Worm (Caenorhabditis elegans): ENCODE results near the gene F26A1.9.

F26A1.9 gene

DNA sequence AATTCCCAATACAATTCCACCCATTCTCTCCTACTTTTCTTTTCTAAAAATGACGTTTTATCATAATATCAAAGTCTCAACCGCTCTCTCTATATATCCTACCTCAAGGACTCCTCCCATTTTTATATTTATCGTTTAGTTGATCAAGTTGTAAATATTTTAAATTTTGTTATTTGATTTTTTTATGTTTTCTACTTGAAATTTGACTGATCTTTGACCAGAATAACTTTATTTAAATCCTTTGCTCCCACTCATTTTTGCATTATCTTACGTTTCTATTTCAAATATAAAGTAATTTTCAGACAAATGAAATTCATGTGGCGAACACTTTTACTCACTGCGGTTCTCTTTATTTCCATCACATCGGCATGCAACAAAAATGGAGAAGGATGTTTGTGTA, 8.1 kb upstream of the F26A1.9 start, which contains the start of the genes acbp-7 and F26A1.19:
TSS of gene acbp-7 (plus strand) at position 301 of the 400 bp plus-strand sequence.
TSS of gene F26A1.19 (plus strand) at position 303 of the 400 bp plus-strand sequence.
- no peak for TF ChIP-seq T23F11.4 (GFP tag; optimal IDR thresholded peaks at IDR 0.05)
- no peak for TF ChIP-seq hlh-15 (tag; optimal IDR thresholded peaks at IDR 0.05)
- no peak for TF ChIP-seq odd-2 (tag; optimal IDR thresholded peaks at IDR 0.05)
- TF ChIP-seq hlh-30 (tag; optimal IDR thresholded peaks at IDR 0.05; ENCODE audit: insufficient read depth) = no peak
- no peak for TF ChIP-seq mec-3 (tag; optimal IDR thresholded peaks at IDR 0.05; ENCODE audit: borderline replicate concordance)
- TF ChIP-seq unc-3 (GFP tag; conservative IDR thresholded peaks at IDR 0.05) = no peak
- no peak for TF ChIP-seq unc-3 (tag; optimal IDR thresholded peaks at IDR 0.05)
- no peak for TF ChIP-seq ceh-9 (tag; optimal IDR thresholded peaks at IDR 0.05)
- no peak for TF ChIP-seq ref-2 (tag; optimal IDR thresholded peaks at IDR 0.05)
- TF ChIP-seq ceh-6 (GFP tag; optimal IDR thresholded peaks at IDR 0.05) = no peak
- no peak for TF ChIP-seq ets-4 (tag; optimal IDR thresholded peaks at IDR 0.05)
- TF ChIP-seq sox-2 (GFP tag; IDR thresholded peaks at IDR 0.05) = no peak
- TF ChIP-seq pat-9 (tag; optimal IDR thresholded peaks at IDR 0.05) = no peak
- TF ChIP-seq pag-3 (tag; optimal IDR thresholded peaks at IDR 0.05; ENCODE audit: borderline replicate concordance) = no peak
- no peak for TF ChIP-seq fkh-10 (GFP tag; optimal IDR thresholded peaks at IDR 0.05)
- TF ChIP-seq npax-4 (tag; optimal IDR thresholded peaks at IDR 0.05) = no peak
- no peak for TF ChIP-seq pax-1 (tag; optimal IDR thresholded peaks at IDR 0.05)
- no peak for TF ChIP-seq F13H6.1 (tag; optimal IDR thresholded peaks at IDR 0.05)
- TF ChIP-seq syd-9 (tag; optimal IDR thresholded peaks at IDR 0.05) = no peak

DNA sequence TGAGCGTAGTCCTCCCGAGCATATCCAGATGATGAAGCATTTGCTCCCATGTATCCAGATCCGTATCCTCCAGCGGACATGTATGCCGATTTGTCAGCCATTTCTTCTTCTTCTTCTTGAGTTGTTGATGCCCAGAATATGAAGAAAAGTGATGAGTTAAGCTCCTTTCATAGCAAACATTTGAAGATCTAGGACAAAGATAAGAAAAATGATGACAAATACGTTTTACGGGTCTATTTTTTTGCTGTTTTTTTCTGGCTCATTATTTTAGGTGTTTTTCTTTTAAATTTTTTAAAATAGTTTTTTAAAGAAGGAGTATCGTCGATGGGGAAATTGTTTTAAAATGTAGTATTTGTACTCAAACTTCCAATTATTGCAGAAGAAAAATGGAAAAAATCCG, 867 bp upstream of the F26A1.9 start, which contains the start of gene nspd-9:
TSS of gene nspd-9 (minus strand) at position 101 of the 400 bp plus-strand sequence.
- TF ChIP-seq hlh-6 (tag; optimal IDR thresholded peaks at IDR 0.05) (no peak), elt-2 (tag; optimal IDR thresholded peaks at IDR 0.05) (no peak), ceh-19 (GFP tag; optimal IDR thresholded peaks at IDR 0.05) (no peak), nhr-232 (tag; optimal IDR thresholded peaks at IDR 0.05) (no peak), madf-2 (tag; optimal IDR thresholded peaks at IDR 0.05) (no peak), ztf-16 (tag; optimal IDR thresholded peaks at IDR 0.05) (no peak), tbx-7 (tag; optimal IDR thresholded peaks at IDR 0.05) (no peak), unc-3 (GFP tag; conservative IDR thresholded peaks at IDR 0.05) (no peak), unc-3 (tag; optimal IDR thresholded peaks at IDR 0.05) (no peak), F13H6.1 (tag; optimal IDR thresholded peaks at IDR 0.05) (no peak), pha-2 (tag; optimal IDR thresholded peaks at IDR 0.05) (no peak)

DNA sequence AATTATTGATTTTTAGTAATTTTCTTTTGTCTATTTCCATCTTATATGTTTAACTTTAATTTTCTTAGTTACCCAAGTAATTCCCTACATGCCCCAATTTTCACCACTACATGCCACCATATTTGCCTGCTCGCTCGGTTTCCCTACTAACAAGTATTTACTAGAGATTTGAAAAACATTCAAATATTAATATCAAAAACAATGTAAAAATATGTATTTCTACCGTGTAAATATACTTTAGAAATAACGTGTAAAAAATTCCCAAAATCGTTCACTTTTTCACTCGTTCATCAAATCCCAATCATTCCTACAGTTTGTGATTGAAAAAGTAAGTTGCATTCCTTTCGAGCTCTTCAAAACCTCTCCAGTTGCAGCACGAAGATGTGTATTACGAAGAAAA, 2.7 kb downstream of the F26A1.9 start, which contains the start of gene F26A1.3:
TSS of gene F26A1.3 (plus strand) at position 301 of the 400 bp plus-strand sequence.
- TF ChIP-seq ceh-18 (tag; optimal IDR thresholded peaks at IDR 0.05) = no peak
- TF ChIP-seq pros-1 (tag; optimal IDR thresholded peaks at IDR 0.05) = no peak
- TF ChIP-seq ceh-19 (GFP tag; optimal IDR thresholded peaks at IDR 0.05) = no peak

DNA sequence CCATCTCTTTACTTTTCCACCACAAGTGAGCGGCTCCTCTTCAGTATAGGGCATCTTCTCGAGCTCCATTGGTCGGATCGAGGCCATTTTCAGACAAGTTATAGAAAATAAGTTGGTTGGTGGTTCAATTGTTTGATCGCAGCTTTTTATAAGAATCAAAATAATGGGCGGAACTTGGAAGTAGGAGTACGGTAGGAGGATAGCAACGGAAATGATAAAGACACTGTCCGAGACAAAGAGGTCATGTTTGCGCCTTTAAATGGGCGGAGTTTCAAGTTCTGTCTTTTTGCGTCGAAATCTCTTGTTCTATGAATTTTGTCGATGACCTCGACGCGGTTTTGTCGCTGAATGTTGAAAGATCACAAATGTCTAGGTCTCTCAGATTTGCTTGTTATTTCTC, 7.2 kb downstream of the F26A1.9 start, which contains the start of gene F26A1.8:
TSS of gene F26A1.8 (minus strand) at position 101 of the 400 bp plus-strand sequence.
- TF ChIP-seq mec-3 (tag; optimal IDR thresholded peaks at IDR 0.05; ENCODE audit: borderline replicate concordance) = no peak

DNA sequence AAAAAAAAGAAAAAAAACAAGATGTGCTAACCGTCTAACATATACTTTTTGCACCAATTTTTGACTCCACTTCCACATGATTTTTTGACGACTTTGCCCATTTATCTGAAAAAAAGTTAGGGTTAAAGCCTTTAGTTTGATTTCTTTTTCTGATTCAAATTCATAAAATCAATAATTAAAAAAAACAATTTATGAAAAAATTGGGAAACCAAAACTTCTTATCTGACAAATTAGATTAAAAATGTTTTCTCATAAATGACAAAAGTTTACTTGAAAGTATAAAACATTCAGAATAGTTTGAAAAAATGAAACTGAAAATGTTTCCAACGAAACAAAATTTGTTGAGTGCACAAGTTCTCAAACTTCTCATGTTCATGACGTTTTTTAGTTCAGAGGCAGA, 9.5 kb downstream of the F26A1.9 start, which contains the start of gene F26A1.7:
TSS of gene F26A1.7 (minus strand) at position 101 of the 400 bp plus-strand sequence.
- TF ChIP-seq pat-9 (tag; optimal IDR thresholded peaks at IDR 0.05) (no peak), hlh-8 (tag; optimal IDR thresholded peaks at IDR 0.05) (no peak), hlh-6 (tag; optimal IDR thresholded peaks at IDR 0.05) (no peak), ceh-19 (GFP tag; optimal IDR thresholded peaks at IDR 0.05) (no peak), zip-5 (tag; optimal IDR thresholded peaks at IDR 0.05) (no peak), pha-4 (tag; optimal IDR thresholded peaks at IDR 0.05) (no peak), ceh-34 (tag; optimal IDR thresholded peaks at IDR 0.05) (no peak), ceh-6 (GFP tag; optimal IDR thresholded peaks at IDR 0.05) (no peak), fkh-6 (tag; optimal IDR thresholded peaks at IDR 0.05) (no peak), ceh-22 (tag; optimal IDR thresholded peaks at IDR 0.05) (no peak)
